Fruit fly (Drosophila melanogaster) whole organism, wandering third instar larva: Measurements from ENCODE around the gene CG5510.

Source experiments
- Abd-B ChIP-seq: fragments of >200 bp; optimal IDR thresholded peaks from 2 replicates; lab custom pipeline; 2017; ENCODE audit warnings: missing biosample characterization, missing genetic modification characterization
- CG9705 ChIP-seq: fragments of 200-800 bp; sonication (Bioruptor generic); optimal IDR thresholded peaks from 2 replicates; lab custom pipeline; 2018; ENCODE audit warnings: missing biosample characterization, mild to moderate bottlenecking, missing genetic modification characterization
- Dfd ChIP-seq: fragments of >200 bp; optimal IDR thresholded peaks from 2 replicates; lab custom pipeline; 2017; ENCODE audit warnings: missing biosample characterization, missing genetic modification characterization
- Dif ChIP-seq: fragments of 200-275, 200-300 bp; sonication (Bioruptor generic); optimal IDR thresholded peaks from 2 replicates; lab custom pipeline; 2018; ENCODE audit warnings: missing biosample characterization, missing genetic modification characterization; ENCODE audit not compliant: partially characterized antibody
- GATAd ChIP-seq: sonication (Bioruptor generic); optimal IDR thresholded peaks from 2 replicates; lab custom pipeline; 2016; ENCODE audit warnings: missing biosample characterization, missing genetic modification characterization
- HLH106 ChIP-seq: fragments of 200-800 bp; optimal IDR thresholded peaks from 3 replicates; lab custom pipeline; 2019; ENCODE audit warnings: missing biosample characterization, mild to moderate bottlenecking, missing genetic modification characterization, moderate library complexity
- Hr78 ChIP-seq: fragments of >200 bp; optimal IDR thresholded peaks from 2 replicates; lab custom pipeline; 2017; ENCODE audit warnings: missing biosample characterization, missing genetic modification characterization
- Hr83 ChIP-seq: fragments of 200-300 bp; sonication (Bioruptor generic); optimal IDR thresholded peaks from 2 replicates; lab custom pipeline; 2016; ENCODE audit warnings: missing biosample characterization, mild to moderate bottlenecking, missing genetic modification characterization, moderate library complexity; ENCODE audit not compliant: poor library complexity, severe bottlenecking
- Mio ChIP-seq: sonication (Bioruptor generic); optimal IDR thresholded peaks from 2 replicates; lab custom pipeline; 2016; ENCODE audit warnings: missing biosample characterization, missing genetic modification characterization
- Myc ChIP-seq: fragments of >200 bp; optimal IDR thresholded peaks from 2 replicates; lab custom pipeline; 2017
- OdsH ChIP-seq: fragments of 200-800 bp; sonication (Bioruptor generic); optimal IDR thresholded peaks from 2 replicates; lab custom pipeline; 2016; ENCODE audit warnings: missing biosample characterization, mild to moderate bottlenecking, missing genetic modification characterization
- Rel ChIP-seq, 2 experiments: fragments of 200-800 bp; sonication (Bioruptor generic) in 1 of 2; optimal IDR thresholded peaks; 2 replicates in 1 of 2; 3 replicates in 1 of 2; lab custom pipeline; 2016 to 2019; ENCODE audit warnings: mild to moderate bottlenecking in 2 of 2, missing biosample characterization in 2 of 2, missing genetic modification characterization in 2 of 2, moderate library complexity in 1 of 2
- Vsx2 ChIP-seq: fragments of 200-300, 225-300 bp; sonication (Bioruptor generic); optimal IDR thresholded peaks from 2 replicates; lab custom pipeline; 2018; ENCODE audit warnings: missing biosample characterization, missing genetic modification characterization; ENCODE audit not compliant: partially characterized antibody
- br ChIP-seq: fragments of 200-800 bp; sonication (Bioruptor generic); optimal IDR thresholded peaks from 2 replicates; lab custom pipeline; 2016; ENCODE audit warnings: missing biosample characterization, missing genetic modification characterization
- dl ChIP-seq, 2 experiments: fragments of 175-275, 200-275 bp in 1 of 2; fragments of 200-275 bp in 1 of 2; sonication (Bioruptor generic); optimal IDR thresholded peaks; lab custom pipeline; 2018; ENCODE audit warnings: mild to moderate bottlenecking in 2 of 2, missing biosample characterization in 2 of 2, missing genetic modification characterization in 2 of 2, moderate library complexity in 2 of 2; ENCODE audit not compliant: partially characterized antibody in 2 of 2, insufficient read depth in 1 of 2
- dsf ChIP-seq: sonication (Bioruptor generic); optimal IDR thresholded peaks from 2 replicates; lab custom pipeline; 2016; ENCODE audit warnings: missing biosample characterization, missing genetic modification characterization, borderline replicate concordance
- foxo ChIP-seq, 2 experiments: fragments of 200-800 bp; sonication (Bioruptor generic); optimal IDR thresholded peaks; 2 replicates in 1 of 2; 3 replicates in 1 of 2; lab custom pipeline; 2016 to 2017; ENCODE audit warnings: missing biosample characterization in 2 of 2, missing genetic modification characterization in 2 of 2
- fru ChIP-seq: fragments of 200-800 bp; sonication (Bioruptor generic); optimal IDR thresholded peaks from 3 replicates; lab custom pipeline; 2016; ENCODE audit warnings: missing biosample characterization, mild to moderate bottlenecking, missing genetic modification characterization
- jim ChIP-seq: fragments of 175-275, 200-325 bp; sonication (Bioruptor generic); optimal IDR thresholded peaks from 2 replicates; lab custom pipeline; 2016; ENCODE audit warnings: missing biosample characterization, mild to moderate bottlenecking, missing genetic modification characterization
- lola ChIP-seq: fragments of >200 bp; optimal IDR thresholded peaks from 2 replicates; lab custom pipeline; 2017; ENCODE audit warnings: missing biosample characterization, missing genetic modification characterization
- pan ChIP-seq: fragments of >200 bp; optimal IDR thresholded peaks from 2 replicates; lab custom pipeline; 2017
- usp ChIP-seq: fragments of >200 bp; optimal IDR thresholded peaks from 2 replicates; lab custom pipeline; 2017; ENCODE audit warnings: missing biosample characterization, missing genetic modification characterization

The CG5510 gene

dm6 chr3R:24139646-24140130 lies 29.7 kb downstream of the CG5510 start:
- no peak for TF ChIP-seq Rel (GFP tag; optimal IDR thresholded peaks at IDR 0.05; lab: Kevin White, UChicago)
- TF ChIP-seq Rel (tag; optimal IDR thresholded peaks at IDR 0.05; lab: Kevin White, UChicago), result peak; percentile 92
- no peak for TF ChIP-seq pan
- TF ChIP-seq Hr78 (GFP tag; lab: Kevin White, UChicago), result no peak
- TF ChIP-seq, all 38 proteins: peak for 1

dm6 chr3R:24138478-24139455 lies 30.6 kb downstream of the CG5510 start:
- TF ChIP-seq OdsH (GFP tag; lab: Kevin White, UChicago) (no peak), fru (GFP tag; lab: Kevin White, UChicago) (peak; percentile 5), Rel (GFP tag; optimal IDR thresholded peaks at IDR 0.05; lab: Kevin White, UChicago) (no peak), Rel (tag; optimal IDR thresholded peaks at IDR 0.05; lab: Kevin White, UChicago) (peak; percentile 78)

- peak; percentile 72 for TF ChIP-seq fru (GFP tag; lab: Kevin White, UChicago)
- no peak for TF ChIP-seq Dfd (GFP tag; lab: Kevin White, UChicago)
- TF ChIP-seq CG9705 (GFP tag; lab: Kevin White, UChicago), result no peak
- no peak for TF ChIP-seq usp (GFP tag; lab: Kevin White, UChicago)
- no peak for TF ChIP-seq HLH106 (tag; lab: Kevin White, UChicago)
- TF ChIP-seq Myc (lab: Kevin White, UChicago), result no peak
- TF ChIP-seq Dif, result no peak
- TF ChIP-seq Vsx2, result no peak
- TF ChIP-seq Rel (GFP tag; optimal IDR thresholded peaks at IDR 0.05; lab: Kevin White, UChicago), result peak; percentile 54
- peak; percentile 77 for TF ChIP-seq Rel (tag; optimal IDR thresholded peaks at IDR 0.05; lab: Kevin White, UChicago)
- TF ChIP-seq Abd-B (GFP tag; lab: Kevin White, UChicago), result no peak
- no peak for TF ChIP-seq jim (GFP tag; lab: Kevin White, UChicago)
- TF ChIP-seq dsf (GFP tag; lab: Kevin White, UChicago), result no peak
These were observed 31.9 kb downstream of the CG5510 start, which contains the start of gene Npc2f for dm6 chr3R:24137311-24137945. Gene Npc2f, plus strand, starts transcription at chr3R:24137895.

dm6 chr3R:24134580-24134979 lies 34.8 kb downstream of the CG5510 start, which contains the start of gene Sec10:
Gene Sec10, plus strand, starts transcription at chr3R:24134831.
- no peak for TF ChIP-seq CG9705 (GFP tag; lab: Kevin White, UChicago)
- TF ChIP-seq Rel (GFP tag; optimal IDR thresholded peaks at IDR 0.05; lab: Kevin White, UChicago), result no peak
- peak; percentile 28 for TF ChIP-seq Rel (tag; optimal IDR thresholded peaks at IDR 0.05; lab: Kevin White, UChicago)

dm6 chr3R:24130080-24130479 lies 39.3 kb downstream of the CG5510 start, which contains the start of the genes GatB and Tsc1:
Gene GatB, minus strand, starts transcription at chr3R:24130255.
Gene Tsc1, plus strand, starts transcription at chr3R:24130307.
- no peak for TF ChIP-seq HLH106 (tag; lab: Kevin White, UChicago)
- no peak for TF ChIP-seq Rel (GFP tag; optimal IDR thresholded peaks at IDR 0.05; lab: Kevin White, UChicago)
- peak; percentile 39 for TF ChIP-seq Rel (tag; optimal IDR thresholded peaks at IDR 0.05; lab: Kevin White, UChicago)
- TF ChIP-seq, all 38 proteins: peak for 1

dm6 chr3R:24122369-24122768 lies 47.0 kb downstream of the CG5510 start:
- TF ChIP-seq lola (GFP tag; lab: Kevin White, UChicago), result no peak
- no peak for TF ChIP-seq dl (GFP tag; optimal IDR thresholded peaks at IDR 0.05; lab: Kevin White, UChicago; ENCODE audit: insufficient read depth in 1 of 2, partially characterized antibody in 2 of 2)
- no peak for TF ChIP-seq Mio

- TF ChIP-seq foxo (GFP tag; optimal IDR thresholded peaks at IDR 0.05; lab: Kevin White, UChicago), result no peak
- TF ChIP-seq Rel (GFP tag; optimal IDR thresholded peaks at IDR 0.05; lab: Kevin White, UChicago), result no peak
- peak; percentile 88 for TF ChIP-seq Rel (tag; optimal IDR thresholded peaks at IDR 0.05; lab: Kevin White, UChicago)
- TF ChIP-seq GATAd (GFP tag; lab: Kevin White, UChicago), result no peak
- no peak for TF ChIP-seq Hr83 (GFP tag; lab: Kevin White, UChicago)
- no peak for TF ChIP-seq br (GFP tag; lab: Kevin White, UChicago)
- no peak for TF ChIP-seq pan
These were observed 47.7 kb downstream of the CG5510 start for dm6 chr3R:24121669-24122068.
